Worm (Caenorhabditis elegans): ENCODE results near the gene arrd-10.

Gene arrd-10

DNA sequence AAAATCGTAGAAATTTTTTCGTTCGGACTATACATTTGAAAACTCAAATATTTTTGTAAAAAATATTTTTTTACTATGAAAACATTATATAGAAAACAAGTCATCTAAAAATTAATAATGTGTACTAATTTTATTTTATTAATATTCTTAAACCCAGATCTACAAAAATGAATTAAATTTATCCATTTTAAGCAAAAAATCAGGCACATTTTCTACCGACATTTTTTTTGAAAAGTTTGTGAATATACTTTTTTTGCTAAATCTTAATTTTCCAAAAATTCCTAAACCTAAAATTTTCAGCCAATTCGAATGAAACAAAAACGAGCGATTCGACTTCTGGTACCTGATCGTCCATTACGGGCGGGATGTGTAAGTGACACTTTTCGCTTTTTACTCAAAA, at the start of gene arrd-10:
Gene arrd-10 (plus strand): TSS at position 301 of the 400 bp plus-strand sequence.
- TF ChIP-seq nhr-28 (tag; optimal IDR thresholded peaks at IDR 0.05) (no peak), unc-39 (tag; optimal IDR thresholded peaks at IDR 0.05) (no peak), sem-2 (GFP tag; optimal IDR thresholded peaks at IDR 0.05) (no peak), tbx-8 (GFP tag; optimal IDR thresholded peaks at IDR 0.05) (no peak), zip-8 (tag; optimal IDR thresholded peaks at IDR 0.05) (no peak), unc-62 (GFP tag; optimal IDR thresholded peaks at IDR 0.05) (no peak), lin-13 (tag; optimal IDR thresholded peaks at IDR 0.05) (no peak), ham-2 (GFP tag; optimal IDR thresholded peaks at IDR 0.05) (no peak), ztf-11 (tag; optimal IDR thresholded peaks at IDR 0.05) (no peak), snpc-4 (tag; optimal IDR thresholded peaks at IDR 0.05) (no peak), blmp-1 (tag; optimal IDR thresholded peaks at IDR 0.05) (no peak)

DNA sequence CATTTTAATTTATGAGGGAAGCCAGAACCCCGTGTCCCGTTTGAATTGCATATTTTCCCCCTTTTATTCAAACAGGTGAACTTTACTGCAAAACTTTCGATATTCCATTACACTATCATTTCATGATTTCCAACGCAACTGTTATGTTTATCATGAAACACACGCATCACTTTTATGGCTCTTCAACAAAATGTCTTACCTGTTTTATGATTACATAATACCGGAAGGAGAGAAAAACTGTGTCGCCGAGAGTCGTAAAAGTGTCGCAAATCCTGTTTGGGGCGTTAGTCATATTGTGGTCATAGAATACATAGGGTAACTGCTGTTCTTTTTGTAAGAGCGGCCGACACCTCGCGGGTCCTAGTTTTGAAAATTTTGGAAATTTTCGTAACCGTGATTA, 47.5 kb upstream of the arrd-10 start:
- TF ChIP-seq nhr-2 (tag; optimal IDR thresholded peaks at IDR 0.05) (no peak), unc-62 (GFP tag; optimal IDR thresholded peaks at IDR 0.05) (no peak), lin-13 (tag; optimal IDR thresholded peaks at IDR 0.05) (no peak), flh-1 (GFP tag; optimal IDR thresholded peaks at IDR 0.05) (no peak), sptf-1 (tag; optimal IDR thresholded peaks at IDR 0.05) (no peak), sem-2 (GFP tag; optimal IDR thresholded peaks at IDR 0.05) (no peak), hlh-1 (tag; optimal IDR thresholded peaks at IDR 0.05) (no peak), ham-2 (GFP tag; optimal IDR thresholded peaks at IDR 0.05) (no peak), ceh-83 (GFP tag; optimal IDR thresholded peaks at IDR 0.05) (no peak), zip-8 (tag; optimal IDR thresholded peaks at IDR 0.05) (no peak), mls-2 (tag; optimal IDR thresholded peaks at IDR 0.05) (no peak), unc-120 (tag; optimal IDR thresholded peaks at IDR 0.05; ENCODE audit: poor library complexity, severe bottlenecking) (no peak), mab-5 (tag; optimal IDR thresholded peaks at IDR 0.05) (no peak)

DNA sequence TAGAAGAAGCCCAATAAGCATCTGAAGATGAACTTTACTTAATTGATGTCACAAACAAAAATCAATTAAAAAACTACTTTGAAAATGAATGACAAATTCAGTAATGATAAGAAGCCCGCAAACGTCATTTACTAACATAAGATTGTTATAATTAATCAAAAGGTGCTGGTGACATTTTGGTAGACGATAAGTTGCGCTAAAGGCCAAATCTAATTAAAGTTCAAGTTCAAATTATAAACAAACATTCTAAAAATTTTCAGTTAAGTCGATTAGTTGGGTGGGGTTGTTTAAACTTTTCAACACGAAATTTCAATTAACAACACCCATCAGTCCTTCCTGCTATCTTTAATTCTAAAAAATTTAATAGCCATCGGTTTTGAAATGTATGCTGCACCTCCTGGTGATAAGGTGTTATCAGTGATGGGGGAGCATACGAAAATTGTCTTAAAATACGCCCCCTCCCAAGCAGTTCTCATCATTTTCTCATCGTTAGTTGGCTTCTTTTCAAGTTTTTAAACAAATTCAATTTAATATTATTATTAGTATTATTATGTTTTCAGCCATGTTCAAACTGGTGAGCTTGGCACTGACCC, 44.7 kb upstream of the arrd-10 start, which contains the start of the genes clec-62 and clec-63:
Gene clec-62 (minus strand): TSS at position 51 of the 593 bp plus-strand sequence.
Gene clec-63 (plus strand): TSS at position 561 of the 593 bp plus-strand sequence.
- TF ChIP-seq nhr-237 (tag; optimal IDR thresholded peaks at IDR 0.05) (no peak), lin-32 (GFP tag; optimal IDR thresholded peaks at IDR 0.05) (no peak), unc-120 (tag; optimal IDR thresholded peaks at IDR 0.05; ENCODE audit: poor library complexity, severe bottlenecking) (no peak), mls-2 (tag; optimal IDR thresholded peaks at IDR 0.05) (no peak), sem-2 (GFP tag; optimal IDR thresholded peaks at IDR 0.05) (no peak)

DNA sequence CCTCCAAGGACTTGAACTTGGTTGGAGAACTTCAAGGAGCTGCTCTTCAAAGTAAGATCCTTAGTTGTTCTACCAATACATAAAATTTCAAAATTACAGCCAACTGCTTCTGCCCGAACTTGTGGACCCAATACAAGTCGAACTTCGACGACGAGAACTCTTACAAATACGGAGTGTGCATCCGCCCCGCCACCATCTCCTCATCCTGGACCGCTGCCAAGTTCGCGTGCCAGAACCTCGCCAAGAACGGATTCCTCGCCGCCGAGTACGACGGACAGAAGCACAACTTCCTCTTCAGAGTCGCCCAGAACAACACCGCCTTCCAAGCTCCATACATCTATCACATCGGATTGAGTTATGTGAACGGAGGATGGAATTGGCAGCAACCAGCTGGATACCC, 43.2 kb upstream of the arrd-10 start:
- TF ChIP-seq unc-39 (tag; optimal IDR thresholded peaks at IDR 0.05): no peak
- TF ChIP-seq sem-2 (GFP tag; optimal IDR thresholded peaks at IDR 0.05): no peak
- no peak for TF ChIP-seq ceh-43 (GFP tag; optimal IDR thresholded peaks at IDR 0.05)

DNA sequence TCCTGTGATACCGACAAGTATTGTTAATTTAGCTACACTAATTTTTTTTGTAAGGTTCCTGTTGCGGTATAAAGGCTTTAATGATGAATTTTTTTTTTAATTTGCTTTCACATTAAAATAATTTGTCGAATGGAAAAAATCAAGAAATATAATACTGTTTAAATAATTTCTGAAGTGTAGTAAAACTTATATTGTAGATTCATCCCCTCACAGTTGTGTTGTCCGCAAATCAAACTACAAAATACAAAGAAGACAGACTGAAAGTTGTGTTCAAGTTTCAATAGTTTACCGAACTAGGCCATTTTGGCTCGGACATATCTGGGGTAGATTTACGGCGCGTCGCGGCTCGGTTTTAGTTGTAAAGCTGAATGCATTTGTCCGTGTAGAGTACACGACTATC, 42.5 kb upstream of the arrd-10 start:
- no peak for TF ChIP-seq flh-1 (GFP tag; optimal IDR thresholded peaks at IDR 0.05)

DNA sequence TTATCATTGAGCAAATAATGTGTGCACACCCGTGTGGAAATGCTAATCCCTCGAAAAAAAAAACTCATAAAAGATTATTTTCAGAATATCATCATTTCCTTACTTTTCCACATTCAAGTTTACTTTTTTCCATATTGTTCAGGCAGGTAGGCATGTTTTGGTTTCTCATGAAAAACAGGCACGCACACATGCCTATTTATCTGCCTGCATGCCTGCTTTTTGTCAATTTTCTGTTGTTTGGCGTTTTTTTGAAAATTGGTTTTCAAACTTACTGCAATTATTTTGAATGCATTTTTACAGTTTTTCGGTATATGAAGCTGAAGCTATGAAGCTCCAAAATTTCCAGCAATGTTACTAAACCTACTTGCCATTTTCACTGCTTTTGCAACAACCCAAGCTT, 42.0 kb upstream of the arrd-10 start, which contains the start of gene clec-64:
Gene clec-64 (plus strand): TSS at position 301 of the 400 bp plus-strand sequence.
- TF ChIP-seq sptf-1 (tag; optimal IDR thresholded peaks at IDR 0.05): no peak
- no peak for TF ChIP-seq ztf-11 (tag; optimal IDR thresholded peaks at IDR 0.05)
- no peak for TF ChIP-seq mls-2 (tag; optimal IDR thresholded peaks at IDR 0.05)
- no peak for TF ChIP-seq nhr-28 (tag; optimal IDR thresholded peaks at IDR 0.05)
- TF ChIP-seq elt-1 (tag; optimal IDR thresholded peaks at IDR 0.05; ENCODE audit: borderline replicate concordance, insufficient read depth): no peak
- no peak for TF ChIP-seq nhr-76 (tag; optimal IDR thresholded peaks at IDR 0.05)
- no peak for TF ChIP-seq pha-4 (tag; optimal IDR thresholded peaks at IDR 0.05)
- TF ChIP-seq lsy-2 (tag; optimal IDR thresholded peaks at IDR 0.05): no peak
- TF ChIP-seq blmp-1 (tag; optimal IDR thresholded peaks at IDR 0.05): no peak
- TF ChIP-seq unc-62 (GFP tag; optimal IDR thresholded peaks at IDR 0.05): no peak
- no peak for TF ChIP-seq tbx-8 (GFP tag; optimal IDR thresholded peaks at IDR 0.05)
- TF ChIP-seq cnd-1 (tag; optimal IDR thresholded peaks at IDR 0.05): no peak
- no peak for TF ChIP-seq flh-1 (GFP tag; optimal IDR thresholded peaks at IDR 0.05)
- no peak for TF ChIP-seq ceh-39 (tag; optimal IDR thresholded peaks at IDR 0.05)
- no peak for TF ChIP-seq snpc-4 (tag; optimal IDR thresholded peaks at IDR 0.05)
- TF ChIP-seq bed-3 (GFP tag; optimal IDR thresholded peaks at IDR 0.05): no peak
- TF ChIP-seq sem-2 (GFP tag; optimal IDR thresholded peaks at IDR 0.05): no peak
- no peak for TF ChIP-seq ceh-83 (GFP tag; optimal IDR thresholded peaks at IDR 0.05)
- no peak for TF ChIP-seq ham-2 (GFP tag; optimal IDR thresholded peaks at IDR 0.05)
